Worm (Caenorhabditis elegans): Measurements from ENCODE around the gene athp-1.

- TF ChIP-seq mec-3 (tag; optimal IDR thresholded peaks at IDR 0.05; ENCODE audit: borderline replicate concordance) (no peak), dve-1 (tag; optimal IDR thresholded peaks at IDR 0.05) (no peak)
These were observed 20.2 kb upstream of the athp-1 start for ce11 chrIII:10861375-10861774.
